Worm (Caenorhabditis elegans): ENCODE results near the gene pals-26.
"Not testable (repeated sequence)": the region's sequence is repeated elsewhere in the genome, so short reads cannot be mapped to it uniquely, and the experiment has no call there.

- TF ChIP-seq F13H6.1 (tag; optimal IDR thresholded peaks at IDR 0.05) (peak; percentile 30), fos-1 (tag; optimal IDR thresholded peaks at IDR 0.05) (peak; percentile 64)
- not testable (repeated sequence) for TF ChIP-seq snpc-4 (tag; optimal IDR thresholded peaks at IDR 0.05); ZK546.5 (tag; optimal IDR thresholded peaks at IDR 0.05); nhr-10 (tag; optimal IDR thresholded peaks at IDR 0.05); blmp-1 (tag; optimal IDR thresholded peaks at IDR 0.05; ENCODE audit: insufficient read depth); nhr-77 (tag; optimal IDR thresholded peaks at IDR 0.05); nhr-237 (tag; optimal IDR thresholded peaks at IDR 0.05)
These were observed 5.6 kb upstream of the pals-26 start for ce11 chrIII:4369381-4369809.

All from whole organism, L2 larva.